Worm (Caenorhabditis elegans) whole organism, L1 larva: ENCODE results near the gene R13H4.2.
"Not testable (repeated sequence)": the region's sequence is repeated elsewhere in the genome, so short reads cannot be mapped to it uniquely, and the experiment has no call there.

Source experiments
- C34B4.2 ChIP-seq: sonication (generic microtip); optimal IDR thresholded peaks from 2 replicates; lab custom pipeline; 2017; ENCODE audit warnings: mild to moderate bottlenecking, missing genetic modification characterization, missing compliant biosample characterization
- F16B12.6 ChIP-seq: fragments of 150-350 bp; optimal IDR thresholded peaks from 2 replicates; lab custom pipeline; 2014; ENCODE audit warnings: missing biosample characterization, missing genetic modification characterization
- alr-1 ChIP-seq: fragments of 200-800 bp; sonication (Bioruptor generic); optimal IDR thresholded peaks from 2 replicates; lab custom pipeline; 2018; ENCODE audit warnings: borderline replicate concordance, mild to moderate bottlenecking, missing genetic modification characterization, missing compliant biosample characterization
- aly-2 ChIP-seq: fragments of 150-350 bp; optimal IDR thresholded peaks from 2 replicates; lab custom pipeline; 2014; ENCODE audit warnings: missing biosample characterization, missing genetic modification characterization
- ama-1 ChIP-seq: fragments of 150-350 bp; optimal IDR thresholded peaks from 2 replicates; lab custom pipeline; 2014
- blmp-1 ChIP-seq: fragments of 150-350 bp; optimal IDR thresholded peaks from 2 replicates; lab custom pipeline; 2014; ENCODE audit warnings: missing biosample characterization, missing genetic modification characterization
- ceh-8 ChIP-seq: fragments of 200-800 bp; sonication (Bioruptor generic); optimal IDR thresholded peaks from 2 replicates; lab custom pipeline; 2018; ENCODE audit warnings: mild to moderate bottlenecking, missing genetic modification characterization, moderate library complexity, missing compliant biosample characterization
- dpl-1 ChIP-seq, 3 experiments: fragments of 150-350 bp in 2 of 3; sonication (generic microtip) in 1 of 3; optimal IDR thresholded peaks; 2 replicates each; lab custom pipeline; 2014 to 2017; ENCODE audit warnings: missing biosample characterization in 3 of 3, missing genetic modification characterization in 3 of 3, missing genetic modification reagents in 3 of 3
- efl-1 ChIP-seq, 4 experiments: fragments of 150-350 bp; optimal IDR thresholded peaks in 3 of 4; peaks in 1 of 4; 1 replicate in 1 of 4; 2 replicates in 3 of 4; lab custom pipeline; 2014; ENCODE audit warnings: missing biosample characterization in 2 of 4, missing genetic modification characterization in 2 of 4, missing genetic modification reagents in 2 of 4
- egl-27 ChIP-seq, 2 experiments: fragments of 150-350 bp in 1 of 2; sonication (generic microtip); optimal IDR thresholded peaks; 3 replicates each; lab custom pipeline; 2017 to 2018; ENCODE audit warnings: missing biosample characterization in 2 of 2, missing genetic modification characterization in 2 of 2, missing genetic modification reagents in 2 of 2
- elt-2 ChIP-seq: sonication (generic microtip); optimal IDR thresholded peaks from 2 replicates; lab custom pipeline; 2016; ENCODE audit warnings: missing genetic modification characterization, mild to moderate bottlenecking, inconsistent platforms, missing compliant biosample characterization, missing genetic modification reagents
- elt-3 ChIP-seq, 6 experiments: fragments of 150-350 bp in 1 of 6; sonication (generic microtip); optimal IDR thresholded peaks; 2 replicates each; lab custom pipeline; 2017 to 2018; ENCODE audit warnings: missing biosample characterization in 6 of 6, missing genetic modification characterization in 6 of 6, inconsistent platforms in 1 of 6
- fkh-4 ChIP-seq: sonication (generic microtip); optimal IDR thresholded peaks from 2 replicates; lab custom pipeline; 2016; ENCODE audit warnings: missing compliant biosample characterization, missing genetic modification characterization, borderline replicate concordance
- fkh-8 ChIP-seq: sonication (generic microtip); optimal IDR thresholded peaks from 2 replicates; lab custom pipeline; 2016; ENCODE audit warnings: mild to moderate bottlenecking, missing genetic modification characterization, missing compliant biosample characterization
- fos-1 ChIP-seq: fragments of 150-350 bp; optimal IDR thresholded peaks from 2 replicates; lab custom pipeline; 2014; ENCODE audit warnings: missing biosample characterization, missing genetic modification characterization
- irx-1 ChIP-seq: sonication (generic microtip); optimal IDR thresholded peaks from 2 replicates; lab custom pipeline; 2016; ENCODE audit warnings: missing genetic modification characterization, missing compliant biosample characterization
- jun-1 ChIP-seq: fragments of 150-350 bp; optimal IDR thresholded peaks from 2 replicates; lab custom pipeline; 2014; ENCODE audit warnings: missing biosample characterization, missing genetic modification reagents, missing genetic modification characterization
- lin-13 ChIP-seq: fragments of 150-350 bp; optimal IDR thresholded peaks from 2 replicates; lab custom pipeline; 2014; ENCODE audit warnings: missing biosample characterization, missing genetic modification reagents, missing genetic modification characterization
- lin-14 ChIP-seq: fragments of 200-800 bp; sonication (Bioruptor generic); optimal IDR thresholded peaks from 2 replicates; lab custom pipeline; 2018; ENCODE audit warnings: mild to moderate bottlenecking, missing genetic modification characterization, moderate library complexity, missing compliant biosample characterization
- lin-15B ChIP-seq: fragments of 150-350 bp; sonication (generic microtip); optimal IDR thresholded peaks from 3 replicates; lab custom pipeline; 2014; ENCODE audit warnings: missing biosample characterization, missing genetic modification characterization
- lin-35 ChIP-seq, 2 experiments: fragments of 150-350 bp; optimal IDR thresholded peaks; 2 replicates each; lab custom pipeline; 2014; ENCODE audit warnings: missing biosample characterization in 2 of 2, missing genetic modification characterization in 2 of 2, missing genetic modification reagents in 2 of 2
- lin-39 ChIP-seq: fragments of 150-350 bp; optimal IDR thresholded peaks from 2 replicates; lab custom pipeline; 2014; ENCODE audit warnings: missing biosample characterization, missing genetic modification reagents, missing genetic modification characterization
- lsy-2 ChIP-seq, 2 experiments: fragments of 150-350 bp; optimal IDR thresholded peaks; 2 replicates each; lab custom pipeline; 2014; ENCODE audit warnings: missing biosample characterization in 2 of 2, missing genetic modification characterization in 2 of 2
- mab-9 ChIP-seq: fragments of 200-800 bp; sonication (Bioruptor generic); IDR thresholded peaks from 2 replicates; pipeline ENCODE4 v1.3.6; 2022; ENCODE audit warnings: missing genetic modification reagents, missing genetic modification characterization, missing compliant biosample characterization
- mdl-1 ChIP-seq, 2 experiments: fragments of 150-350 bp; optimal IDR thresholded peaks; 2 replicates each; lab custom pipeline; 2014 to 2017; ENCODE audit warnings: missing biosample characterization in 2 of 2, missing genetic modification characterization in 2 of 2, inconsistent platforms in 1 of 2
- mep-1 ChIP-seq: fragments of 150-350 bp; optimal IDR thresholded peaks from 2 replicates; lab custom pipeline; 2014; ENCODE audit warnings: missing biosample characterization, missing genetic modification characterization
- nhr-11 ChIP-seq: fragments of 150-350 bp; optimal IDR thresholded peaks from 2 replicates; lab custom pipeline; 2014; ENCODE audit warnings: missing biosample characterization, missing genetic modification characterization
- nhr-19 ChIP-seq: fragments of 200-800 bp; sonication (Bioruptor generic); conservative IDR thresholded peaks from 2 replicates; pipeline ENCODE4 v1.3.6; 2022; ENCODE audit warnings: missing genetic modification characterization, missing compliant biosample characterization
- nhr-20 ChIP-seq: sonication (generic microtip); optimal IDR thresholded peaks from 2 replicates; lab custom pipeline; 2016; ENCODE audit warnings: mild to moderate bottlenecking, missing genetic modification characterization, missing compliant biosample characterization
- nhr-71 ChIP-seq: sonication (generic microtip); optimal IDR thresholded peaks from 2 replicates; lab custom pipeline; 2016; ENCODE audit warnings: mild to moderate bottlenecking, missing genetic modification characterization, moderate library complexity, missing compliant biosample characterization
- nhr-76 ChIP-seq: sonication (generic microtip); optimal IDR thresholded peaks from 2 replicates; lab custom pipeline; 2017; ENCODE audit warnings: missing biosample characterization, missing genetic modification characterization
- nhr-77 ChIP-seq: fragments of 150-350 bp; optimal IDR thresholded peaks from 2 replicates; lab custom pipeline; 2014; ENCODE audit warnings: missing biosample characterization, missing genetic modification characterization
- nhr-85 ChIP-seq: sonication (generic microtip); peaks from one replicate; lab custom pipeline; 2016; ENCODE audit warnings: missing genetic modification characterization, inconsistent platforms, missing compliant biosample characterization
- nhr-90 ChIP-seq: sonication (generic microtip); optimal IDR thresholded peaks from 2 replicates; lab custom pipeline; 2016; ENCODE audit warnings: mild to moderate bottlenecking, missing genetic modification characterization, missing compliant biosample characterization; ENCODE audit not compliant: poor library complexity
- pqm-1 ChIP-seq: sonication (generic microtip); optimal IDR thresholded peaks from 3 replicates; lab custom pipeline; 2017; ENCODE audit warnings: missing biosample characterization, missing genetic modification characterization
- skn-1 ChIP-seq: fragments of 150-350 bp; optimal IDR thresholded peaks from 2 replicates; lab custom pipeline; 2014; ENCODE audit warnings: missing biosample characterization, missing genetic modification characterization
- snpc-4 ChIP-seq: fragments of 150-350 bp; optimal IDR thresholded peaks from 2 replicates; lab custom pipeline; 2014; ENCODE audit warnings: missing biosample characterization, missing genetic modification characterization
- snu-23 ChIP-seq: sonication (generic microtip); optimal IDR thresholded peaks from 2 replicates; lab custom pipeline; 2016; ENCODE audit warnings: missing genetic modification characterization, missing compliant biosample characterization
- sup-37 ChIP-seq: fragments of 200-800 bp; sonication (Bioruptor generic); optimal IDR thresholded peaks from 2 replicates; lab custom pipeline; 2018; ENCODE audit warnings: mild to moderate bottlenecking, missing genetic modification characterization, missing compliant biosample characterization
- swsn-7 ChIP-seq: sonication (generic microtip); optimal IDR thresholded peaks from 2 replicates; lab custom pipeline; 2016; ENCODE audit warnings: missing genetic modification characterization, missing compliant biosample characterization
- tbx-2 ChIP-seq: sonication (generic microtip); optimal IDR thresholded peaks from 2 replicates; lab custom pipeline; 2016; ENCODE audit warnings: missing genetic modification characterization, missing compliant biosample characterization
- unc-130 ChIP-seq: fragments of 150-350 bp; optimal IDR thresholded peaks from 2 replicates; lab custom pipeline; 2017; ENCODE audit warnings: missing biosample characterization, missing genetic modification characterization, inconsistent platforms
- xbp-1 ChIP-seq: sonication (generic microtip); optimal IDR thresholded peaks from 2 replicates; lab custom pipeline; 2016; ENCODE audit warnings: missing genetic modification characterization, missing compliant biosample characterization
- zip-4 ChIP-seq: fragments of 200-800 bp; sonication (Bioruptor generic); optimal IDR thresholded peaks from 2 replicates; lab custom pipeline; 2018; ENCODE audit warnings: mild to moderate bottlenecking, missing genetic modification characterization, moderate library complexity, missing compliant biosample characterization
- ztf-11 ChIP-seq, 2 experiments: sonication (generic microtip); optimal IDR thresholded peaks; 2 replicates each; lab custom pipeline; 2016 to 2017; ENCODE audit warnings: missing genetic modification characterization in 2 of 2, missing biosample characterization in 1 of 2, missing compliant biosample characterization in 1 of 2
- ztf-4 ChIP-seq: fragments of 150-350 bp; optimal IDR thresholded peaks from 2 replicates; lab custom pipeline; 2014; ENCODE audit warnings: missing biosample characterization, missing genetic modification characterization

R13H4.2 gene

DNA sequence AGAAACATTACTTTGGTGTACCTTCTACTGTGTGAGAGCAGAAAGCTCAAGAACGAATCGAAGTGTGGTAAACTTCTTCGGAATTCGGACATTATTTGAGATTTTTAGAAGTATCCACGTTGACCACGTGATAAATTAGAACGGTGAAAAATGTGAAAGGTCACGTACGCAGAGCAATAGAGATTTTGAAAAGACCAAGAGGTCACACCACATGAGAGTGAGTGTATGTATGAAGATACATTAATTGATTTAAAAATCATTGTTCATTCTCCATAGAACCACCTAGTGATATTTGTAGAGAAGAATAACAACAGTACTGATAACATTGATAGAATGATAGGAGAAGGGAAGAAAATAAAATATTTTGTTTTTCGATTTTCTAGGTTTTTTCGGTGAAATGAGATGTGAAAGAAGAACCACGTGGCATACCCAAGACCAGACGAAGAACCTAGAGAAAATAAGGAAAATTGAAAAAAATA is 13.7 kb upstream of the R13H4.2 start, which contains the start of gene pyc-1 (continued):
- TF ChIP-seq egl-27 (tag; optimal IDR thresholded peaks at IDR 0.05; lab: Kevin White, UChicago) = no peak

DNA sequence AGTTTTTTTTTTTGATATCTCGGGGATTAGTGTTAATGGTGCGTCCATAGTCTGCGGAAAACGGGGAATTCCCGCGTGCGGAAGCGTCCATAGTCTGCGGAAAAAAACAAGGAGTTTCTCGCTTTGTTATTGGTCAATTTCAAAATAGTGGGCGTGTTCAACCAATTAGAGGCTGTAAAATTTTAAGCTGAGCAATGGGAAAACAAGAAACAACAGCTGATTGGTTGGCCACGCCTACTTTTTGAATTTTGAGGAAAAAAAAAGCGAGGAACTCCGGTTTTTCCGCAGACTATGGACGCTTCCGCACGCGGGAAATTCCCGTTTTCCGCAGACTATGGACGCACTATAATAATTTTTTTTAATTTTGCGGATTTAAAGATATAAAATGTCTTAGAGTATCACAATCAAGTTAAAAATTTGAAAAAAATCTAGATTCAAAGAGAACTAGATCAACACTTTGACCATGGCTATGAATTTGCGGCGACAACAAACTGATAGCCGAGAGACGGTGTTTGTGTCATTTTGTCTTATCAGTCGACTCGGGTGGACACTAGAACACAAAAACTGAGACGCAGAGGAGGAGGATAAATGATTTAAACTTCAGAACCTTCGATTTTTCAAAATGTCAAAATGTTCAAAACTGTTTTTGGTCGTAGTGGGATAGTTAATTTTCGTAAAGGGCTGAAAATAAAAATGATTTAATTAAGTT is 12.9 kb upstream of the R13H4.2 start:
- peak in 1 of 2 experiments; percentile 17 for TF ChIP-seq lin-35 (GFP tag; optimal IDR thresholded peaks at IDR 0.05; lab: Kevin White, UChicago)
- TF ChIP-seq blmp-1 (tag; lab: Kevin White, UChicago) = peak; percentile 45
- TF ChIP-seq elt-3 (tag; optimal IDR thresholded peaks at IDR 0.05; lab: Kevin White, UChicago) = peak in 2 of 6 experiments; percentile 27 to 66
- TF ChIP-seq efl-1 (optimal IDR thresholded peaks at IDR 0.05; lab: Kevin White, UChicago) = not testable (repeated sequence)
- peak in 1 of 2 experiments; percentile 58 for TF ChIP-seq efl-1 (GFP tag; optimal IDR thresholded peaks at IDR 0.05 in 1 of 2; lab: Kevin White, UChicago)

DNA sequence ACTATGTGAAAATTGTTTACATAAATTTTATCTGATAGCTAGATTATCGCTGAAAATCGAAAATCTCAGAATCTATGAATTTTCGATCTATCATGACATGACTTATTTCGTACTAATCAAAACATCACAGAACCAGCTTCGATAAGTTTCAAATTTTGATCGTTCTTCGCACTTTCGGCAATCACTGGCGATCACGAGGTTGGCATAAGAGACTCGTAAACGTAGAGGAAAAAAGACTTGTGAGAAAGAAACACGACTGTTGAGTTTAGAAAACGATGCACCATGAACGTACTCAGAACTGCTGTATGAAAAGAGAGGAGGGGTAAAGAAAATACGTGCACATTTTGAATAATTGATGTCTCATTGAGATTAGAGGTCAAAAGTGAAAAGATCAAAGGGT is 12.2 kb upstream of the R13H4.2 start:
- TF ChIP-seq irx-1 (tag; lab: Kevin White, UChicago) (peak; percentile 55), snpc-4 (peak; percentile 48), nhr-85 (tag; lab: Kevin White, UChicago) (peak; percentile 97), aly-2 (tag; lab: Kevin White, UChicago) (peak; percentile 49), mab-9 (GFP tag; lab: Robert Waterston, UW) (peak; percentile 71), F16B12.6 (tag; lab: Kevin White, UChicago) (no peak), swsn-7 (tag; lab: Kevin White, UChicago) (peak; percentile 85), ztf-4 (tag; lab: Kevin White, UChicago) (peak; percentile 93), nhr-71 (tag; lab: Kevin White, UChicago) (peak; percentile 99), lin-15B (tag; lab: Kevin White, UChicago) (no peak), lsy-2 (tag; optimal IDR thresholded peaks at IDR 0.05; lab: Kevin White, UChicago) (peak; percentile 75 to 81), zip-4 (GFP tag; lab: Kevin White, UChicago) (peak; percentile 28), fos-1 (tag; lab: Kevin White, UChicago) (peak; percentile 53), mdl-1 (tag; optimal IDR thresholded peaks at IDR 0.05; lab: Kevin White, UChicago) (peak in 1 of 2 experiments; percentile 88), skn-1 (tag; lab: Kevin White, UChicago) (peak; percentile 22), ceh-8 (GFP tag; lab: Kevin White, UChicago) (no peak), jun-1 (peak; percentile 53), unc-130 (tag; lab: Kevin White, UChicago) (peak; percentile 88), nhr-20 (peak; percentile 97), nhr-77 (tag; lab: Kevin White, UChicago) (peak; percentile 82), nhr-11 (tag; lab: Kevin White, UChicago) (peak; percentile 66), efl-1 (optimal IDR thresholded peaks at IDR 0.05; lab: Kevin White, UChicago) (peak; percentile 34 to 58), efl-1 (GFP tag; optimal IDR thresholded peaks at IDR 0.05 in 1 of 2; lab: Kevin White, UChicago) (peak; percentile 28 to 94), ama-1 (peak; percentile 54), dpl-1 (GFP tag; optimal IDR thresholded peaks at IDR 0.05; lab: Kevin White, UChicago) (peak; percentile 28 to 58 (median 38)), fkh-8 (no peak), elt-2 (peak; percentile 90), mep-1 (tag; lab: Kevin White, UChicago) (peak; percentile 90), alr-1 (tag; lab: Kevin White, UChicago) (no peak), lin-39 (tag; lab: Kevin White, UChicago) (peak; percentile 79), fkh-4 (tag; lab: Kevin White, UChicago) (no peak), lin-14 (GFP tag; lab: Kevin White, UChicago) (peak; percentile 91), nhr-90 (tag; lab: Kevin White, UChicago) (peak; percentile 90), sup-37 (GFP tag; lab: Kevin White, UChicago) (peak; percentile 84), xbp-1 (peak; percentile 78), elt-3 (tag; optimal IDR thresholded peaks at IDR 0.05; lab: Kevin White, UChicago) (peak in 4 of 6 experiments; percentile 57 to 90 (median 86)), snu-23 (GFP tag; lab: Kevin White, UChicago) (peak; percentile 94), lin-13 (peak; percentile 76), ztf-11 (tag; optimal IDR thresholded peaks at IDR 0.05; lab: Kevin White, UChicago) (no peak), pqm-1 (tag; lab: Kevin White, UChicago) (no peak), nhr-19 (GFP tag; lab: Robert Waterston, UW) (peak; percentile 100), C34B4.2 (tag; lab: Kevin White, UChicago) (no peak), nhr-76 (tag; lab: Kevin White, UChicago) (no peak), tbx-2 (peak; percentile 89)
